Worm (Caenorhabditis elegans) whole organism, mixed stage, embryonic: Measurements from ENCODE around the gene B0212.3.

ENCODE experiments used
- blmp-1 ChIP-seq: fragments of 150-350 bp; optimal IDR thresholded peaks from 2 replicates; lab custom pipeline; 2014; ENCODE audit warnings: missing biosample characterization, missing genetic modification characterization
- cnd-1 ChIP-seq: fragments of 200-800 bp; sonication (Bioruptor generic); optimal IDR thresholded peaks from 2 replicates; lab custom pipeline; 2018; ENCODE audit warnings: mild to moderate bottlenecking, missing genetic modification characterization, missing compliant biosample characterization
- drap-1 ChIP-seq: fragments of 200-800 bp; sonication (Bioruptor generic); optimal IDR thresholded peaks from 3 replicates; lab custom pipeline; 2018; ENCODE audit warnings: mild to moderate bottlenecking, missing genetic modification characterization, missing compliant biosample characterization
- elt-3 ChIP-seq: fragments of 150-350 bp; optimal IDR thresholded peaks from 2 replicates; lab custom pipeline; 2014; ENCODE audit warnings: missing biosample characterization, missing genetic modification characterization
- flh-1 ChIP-seq: fragments of 200-800 bp; sonication (Bioruptor generic); optimal IDR thresholded peaks from 2 replicates; lab custom pipeline; 2018; ENCODE audit warnings: mild to moderate bottlenecking, missing genetic modification characterization, moderate library complexity, missing compliant biosample characterization
- lsy-2 ChIP-seq: fragments of 150-350 bp; optimal IDR thresholded peaks from 2 replicates; lab custom pipeline; 2014; ENCODE audit warnings: missing biosample characterization, missing genetic modification characterization
- mep-1 ChIP-seq: fragments of 150-350 bp; optimal IDR thresholded peaks from 2 replicates; lab custom pipeline; 2017; ENCODE audit warnings: missing biosample characterization, missing genetic modification reagents, missing genetic modification characterization, inconsistent platforms
- nhr-12 ChIP-seq: fragments of 150-350 bp; optimal IDR thresholded peaks from 2 replicates; lab custom pipeline; 2014; ENCODE audit warnings: missing biosample characterization, missing genetic modification characterization
- nhr-28 ChIP-seq: fragments of 150-350 bp; optimal IDR thresholded peaks from 2 replicates; lab custom pipeline; 2014; ENCODE audit warnings: missing biosample characterization, missing genetic modification characterization
- nhr-76 ChIP-seq: sonication (generic microtip); optimal IDR thresholded peaks from 2 replicates; lab custom pipeline; 2017; ENCODE audit warnings: missing biosample characterization, missing genetic modification characterization
- snpc-4 ChIP-seq: fragments of 150-350 bp; optimal IDR thresholded peaks from 2 replicates; lab custom pipeline; 2014; ENCODE audit warnings: missing biosample characterization, missing genetic modification characterization

- TF ChIP-seq lsy-2 (no peak), cnd-1 (tag; lab: Kevin White, UChicago) (no peak), drap-1 (no peak), nhr-28 (tag; lab: Kevin White, UChicago) (no peak), flh-1 (GFP tag; lab: Kevin White, UChicago) (no peak), nhr-12 (tag; lab: Kevin White, UChicago) (no peak), mep-1 (tag; lab: Kevin White, UChicago) (no peak), elt-3 (tag; lab: Kevin White, UChicago) (no peak), snpc-4 (tag; lab: Kevin White, UChicago) (no peak), nhr-76 (tag; lab: Kevin White, UChicago) (no peak), blmp-1 (tag; lab: Kevin White, UChicago) (no peak)
Observed at ce11 chrIV:3532167-3532566, 7.8 kb upstream of the B0212.3 start, which contains the start of gene M57.1.
